Fruit fly (Drosophila melanogaster): Measurements from ENCODE around the gene CG33783.
A peak's percentile ranks its signal among the peaks of the same experiment; 100 is the strongest.

CG33783 gene

dm6 chr3R:10075323-10075788 lies 8.8 kb downstream of the CG33783 start, which contains the start of gene Alp13:
Gene Alp13 (minus strand): TSS chr3R:10075373.
- no peak for TF ChIP-seq CG8478 (optimal IDR thresholded peaks at IDR 0.05)
- no peak for TF ChIP-seq CTCF (optimal IDR thresholded peaks at IDR 0.05)

dm6 chr3R:10076665-10077064 lies 10.1 kb downstream of the CG33783 start:
- TF ChIP-seq CG8478 (optimal IDR thresholded peaks at IDR 0.05) (no peak), CTCF (optimal IDR thresholded peaks at IDR 0.05) (peak in 1 of 2 experiments; percentile 54)

- TF ChIP-seq CTCF (optimal IDR thresholded peaks at IDR 0.05) (no peak), CG8478 (optimal IDR thresholded peaks at IDR 0.05) (no peak)
These were observed 12.0 kb downstream of the CG33783 start for dm6 chr3R:10078468-10079143.

dm6 chr3R:10079267-10079987 lies 12.9 kb downstream of the CG33783 start:
- TF ChIP-seq CTCF (optimal IDR thresholded peaks at IDR 0.05) (no peak), CG8478 (optimal IDR thresholded peaks at IDR 0.05) (no peak)

dm6 chr3R:10080699-10081098 lies 14.1 kb downstream of the CG33783 start:
- TF ChIP-seq CTCF (optimal IDR thresholded peaks at IDR 0.05), result no peak

dm6 chr3R:10081469-10082111 lies 15.0 kb downstream of the CG33783 start:
- no peak for TF ChIP-seq CG8478 (optimal IDR thresholded peaks at IDR 0.05)
- no peak for TF ChIP-seq CTCF (optimal IDR thresholded peaks at IDR 0.05)

dm6 chr3R:10082549-10083075 lies 16.0 kb downstream of the CG33783 start:
- TF ChIP-seq CTCF (optimal IDR thresholded peaks at IDR 0.05) (no peak), CG8478 (optimal IDR thresholded peaks at IDR 0.05) (no peak)

dm6 chr3R:10083077-10083476 lies 16.5 kb downstream of the CG33783 start:
- TF ChIP-seq CG8478 (optimal IDR thresholded peaks at IDR 0.05) (no peak), CTCF (optimal IDR thresholded peaks at IDR 0.05) (no peak)

- no peak for TF ChIP-seq CTCF (optimal IDR thresholded peaks at IDR 0.05)
- TF ChIP-seq CG8478 (optimal IDR thresholded peaks at IDR 0.05), result no peak
These were observed 17.6 kb downstream of the CG33783 start for dm6 chr3R:10084179-10084647.

- TF ChIP-seq CTCF (optimal IDR thresholded peaks at IDR 0.05) (no peak), CG8478 (optimal IDR thresholded peaks at IDR 0.05) (no peak)
These were observed 18.3 kb downstream of the CG33783 start for dm6 chr3R:10084914-10085313.

- TF ChIP-seq CG8478 (optimal IDR thresholded peaks at IDR 0.05) (no peak), CTCF (optimal IDR thresholded peaks at IDR 0.05) (no peak)
These were observed 19.7 kb downstream of the CG33783 start for dm6 chr3R:10086222-10086621.

- TF ChIP-seq CG8478 (optimal IDR thresholded peaks at IDR 0.05) (no peak), CTCF (optimal IDR thresholded peaks at IDR 0.05) (no peak)
These were observed 20.1 kb downstream of the CG33783 start for dm6 chr3R:10086683-10087082.

- TF ChIP-seq CG8478 (optimal IDR thresholded peaks at IDR 0.05) (peak; percentile 41), CTCF (optimal IDR thresholded peaks at IDR 0.05) (no peak)
These were observed 20.8 kb downstream of the CG33783 start for dm6 chr3R:10087206-10087927.

- TF ChIP-seq CG8478 (optimal IDR thresholded peaks at IDR 0.05), result no peak
- no peak for TF ChIP-seq CTCF (optimal IDR thresholded peaks at IDR 0.05)
These were observed 22.6 kb downstream of the CG33783 start for dm6 chr3R:10089171-10089664.

- TF ChIP-seq CG8478 (optimal IDR thresholded peaks at IDR 0.05), result no peak
- no peak for TF ChIP-seq CTCF (optimal IDR thresholded peaks at IDR 0.05)
These were observed 24.3 kb downstream of the CG33783 start for dm6 chr3R:10090906-10091305.
